Worm (Caenorhabditis elegans) whole organism, L2 larva: ENCODE measurements around the gene W01F3.2.

Source experiments
- C34F6.9 ChIP-seq: fragments of 150-350 bp; optimal IDR thresholded peaks from 2 replicates; lab custom pipeline; 2014; ENCODE audit warnings: missing biosample characterization, missing genetic modification characterization
- ama-1 ChIP-seq: fragments of 150-350 bp; optimal IDR thresholded peaks from 2 replicates; lab custom pipeline; 2018; ENCODE audit warnings: inconsistent platforms
- elt-1 ChIP-seq: fragments of 150-350 bp; optimal IDR thresholded peaks from 2 replicates; lab custom pipeline; 2014; ENCODE audit warnings: missing biosample characterization, missing genetic modification characterization
- lsy-2 ChIP-seq, 2 experiments: fragments of 150-350 bp in 1 of 2; sonication (generic microtip) in 1 of 2; optimal IDR thresholded peaks; 2 replicates each; lab custom pipeline; 2014 to 2017; ENCODE audit warnings: missing biosample characterization in 2 of 2, missing genetic modification characterization in 2 of 2
- mdl-1 ChIP-seq, 2 experiments: fragments of 150-350 bp in 1 of 2; sonication (generic microtip) in 1 of 2; optimal IDR thresholded peaks; 2 replicates each; lab custom pipeline; 2017; ENCODE audit warnings: missing biosample characterization in 2 of 2, missing genetic modification characterization in 2 of 2
- nhr-129 ChIP-seq: fragments of 150-350 bp; optimal IDR thresholded peaks from 2 replicates; lab custom pipeline; 2014; ENCODE audit warnings: missing biosample characterization, missing genetic modification characterization
- nhr-237 ChIP-seq: fragments of 150-350 bp; optimal IDR thresholded peaks from 2 replicates; lab custom pipeline; 2014; ENCODE audit warnings: missing biosample characterization, missing genetic modification characterization
- sma-3 ChIP-seq: sonication (generic microtip); optimal IDR thresholded peaks from 2 replicates; lab custom pipeline; 2016; ENCODE audit warnings: missing genetic modification reagents, missing genetic modification characterization, missing compliant biosample characterization
- unc-55 ChIP-seq: fragments of 150-350 bp; sonication (generic microtip); optimal IDR thresholded peaks from 3 replicates; lab custom pipeline; 2014; ENCODE audit warnings: missing biosample characterization, missing genetic modification reagents, missing genetic modification characterization

Gene W01F3.2

DNA sequence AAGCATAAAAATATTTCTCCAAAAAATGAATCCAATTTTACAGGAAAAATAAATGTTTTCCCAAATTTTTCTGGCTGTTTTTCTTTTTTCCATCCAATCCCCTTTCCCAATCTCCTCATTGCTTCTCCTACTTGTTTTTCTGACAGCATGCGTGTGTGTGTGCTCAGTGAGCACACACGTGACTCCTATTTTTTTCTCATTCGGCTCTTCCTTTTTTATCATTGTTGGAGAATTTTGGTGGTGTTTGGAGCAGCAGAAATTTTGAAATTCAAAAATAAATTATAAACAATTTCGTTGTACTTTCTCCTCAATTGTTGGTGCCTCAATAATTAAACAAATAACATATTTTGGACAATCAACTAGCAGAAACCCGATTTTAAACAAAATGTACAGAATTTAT is 50.5 kb downstream of the W01F3.2 start:
- TF ChIP-seq unc-55 (GFP tag; lab: Kevin White, UChicago) (peak; percentile 47), ama-1 (lab: Kevin White, UChicago) (no peak), sma-3 (GFP tag; lab: Kevin White, UChicago) (no peak), nhr-129 (tag; lab: Kevin White, UChicago) (peak; percentile 4), nhr-237 (no peak), lsy-2 (tag; optimal IDR thresholded peaks at IDR 0.05; lab: Kevin White, UChicago) (peak in 1 of 2 experiments; percentile 32), C34F6.9 (peak; percentile 14), elt-1 (tag; lab: Kevin White, UChicago) (no peak), mdl-1 (tag; optimal IDR thresholded peaks at IDR 0.05; lab: Kevin White, UChicago) (peak in 1 of 2 experiments; percentile 56)
